Fruit fly (Drosophila melanogaster): ENCODE results near the gene CG14837.

The CG14837 gene

DNA sequence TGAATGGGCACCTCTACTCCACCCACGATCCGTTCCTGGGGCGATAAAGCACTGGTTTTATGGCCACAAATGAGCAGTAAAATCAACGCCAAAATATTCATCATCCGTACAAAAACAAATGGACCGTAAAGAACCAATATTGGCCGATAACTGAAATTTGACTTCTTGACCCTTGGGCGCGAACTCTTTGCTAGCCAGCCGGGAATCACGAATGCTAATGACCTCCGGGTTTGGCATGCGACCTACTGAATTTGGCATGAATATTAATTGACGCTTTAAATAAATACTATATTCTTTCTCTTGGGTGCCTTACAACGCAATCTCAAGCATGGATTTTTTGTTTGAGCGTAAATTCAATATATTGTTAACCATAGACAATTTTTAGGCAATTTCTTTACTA lies 20.1 kb downstream of the CG14837 start, which contains the start of gene CG16998:
Gene CG16998, minus strand, starts transcription at position 101 of the 400 bp plus-strand sequence.
- TF ChIP-seq CG8632 (GFP tag; optimal IDR thresholded peaks at IDR 0.05) (no peak), CG6792 (GFP tag; optimal IDR thresholded peaks at IDR 0.05) (no peak), CG6163 (GFP tag; IDR thresholded peaks at IDR 0.05) (no peak), Met (GFP tag; optimal IDR thresholded peaks at IDR 0.05) (no peak), pdm3 (GFP tag; optimal IDR thresholded peaks at IDR 0.05) (no peak)

DNA sequence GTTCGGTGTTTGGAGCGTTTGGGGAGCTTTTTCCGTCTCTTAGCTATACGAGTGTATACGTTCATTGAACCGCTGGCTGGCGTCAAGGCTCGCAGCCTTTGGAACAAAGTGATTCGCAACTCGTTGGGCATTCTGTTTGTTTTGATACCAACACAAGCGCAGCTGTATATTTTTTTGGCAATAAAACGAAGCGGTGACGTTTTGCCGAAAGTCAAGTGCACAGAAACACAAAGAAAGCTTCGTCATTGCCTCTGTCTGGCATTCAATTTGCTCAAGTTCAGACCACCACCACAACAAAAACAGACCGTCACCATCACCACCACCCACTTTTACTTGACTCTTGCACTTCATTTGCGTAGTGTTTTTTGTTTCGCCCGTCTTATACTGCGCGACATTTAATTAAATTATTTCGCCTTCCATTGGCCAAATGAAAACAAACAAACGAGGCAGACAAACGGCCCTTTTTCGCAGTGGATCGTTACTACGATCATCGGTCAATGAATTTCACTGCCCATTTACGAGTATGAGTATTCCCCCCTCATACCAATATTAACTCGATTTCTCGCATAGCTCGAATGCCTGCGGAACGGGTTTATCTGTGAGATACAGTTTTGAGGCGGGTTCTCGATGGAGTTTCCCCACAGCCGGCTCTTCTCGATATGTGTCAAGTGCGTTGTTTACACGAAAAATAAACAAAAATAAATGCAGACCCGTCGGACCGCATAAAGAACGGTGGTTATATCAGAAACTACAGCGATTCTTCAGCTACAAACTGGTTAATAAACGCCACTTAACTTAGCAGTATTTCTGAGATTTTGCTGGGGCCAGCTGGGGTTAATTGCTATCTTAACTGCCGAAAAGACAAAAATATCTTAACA lies 29.1 kb downstream of the CG14837 start:
- TF ChIP-seq Eip75B (GFP tag; optimal IDR thresholded peaks at IDR 0.05) (no peak), ss (GFP tag; optimal IDR thresholded peaks at IDR 0.05) (no peak), CG31627 (GFP tag; optimal IDR thresholded peaks at IDR 0.05) (no peak), Sox15 (GFP tag; optimal IDR thresholded peaks at IDR 0.05) (no peak), CG10669 (GFP tag; optimal IDR thresholded peaks at IDR 0.05) (no peak), acj6 (GFP tag; optimal IDR thresholded peaks at IDR 0.05) (no peak), Lpt (GFP tag; optimal IDR thresholded peaks at IDR 0.05) (no peak), fkh (GFP tag; optimal IDR thresholded peaks at IDR 0.05) (no peak), achi (GFP tag; optimal IDR thresholded peaks at IDR 0.05) (no peak), Hr39 (GFP tag; optimal IDR thresholded peaks at IDR 0.05) (no peak), svp (GFP tag) (peak; percentile 64), CG6808 (GFP tag; optimal IDR thresholded peaks at IDR 0.05) (no peak), Sox14 (GFP tag; optimal IDR thresholded peaks at IDR 0.05) (peak; percentile 58), CG1621 (tag; optimal IDR thresholded peaks at IDR 0.05) (no peak), CG6276 (GFP tag; optimal IDR thresholded peaks at IDR 0.05) (no peak), lz (GFP tag; optimal IDR thresholded peaks at IDR 0.05) (no peak), CG8119 (GFP tag; IDR thresholded peaks at IDR 0.05) (no peak), CG11762 (GFP tag; optimal IDR thresholded peaks at IDR 0.05; ENCODE audit: insufficient read depth) (no peak), CG6163 (GFP tag; IDR thresholded peaks at IDR 0.05) (no peak), CG6792 (GFP tag; optimal IDR thresholded peaks at IDR 0.05) (no peak), esn (GFP tag; optimal IDR thresholded peaks at IDR 0.05) (peak; percentile 8), Ets96B (tag; optimal IDR thresholded peaks at IDR 0.05) (no peak), Eip78C (GFP tag) (peak; percentile 79)

DNA sequence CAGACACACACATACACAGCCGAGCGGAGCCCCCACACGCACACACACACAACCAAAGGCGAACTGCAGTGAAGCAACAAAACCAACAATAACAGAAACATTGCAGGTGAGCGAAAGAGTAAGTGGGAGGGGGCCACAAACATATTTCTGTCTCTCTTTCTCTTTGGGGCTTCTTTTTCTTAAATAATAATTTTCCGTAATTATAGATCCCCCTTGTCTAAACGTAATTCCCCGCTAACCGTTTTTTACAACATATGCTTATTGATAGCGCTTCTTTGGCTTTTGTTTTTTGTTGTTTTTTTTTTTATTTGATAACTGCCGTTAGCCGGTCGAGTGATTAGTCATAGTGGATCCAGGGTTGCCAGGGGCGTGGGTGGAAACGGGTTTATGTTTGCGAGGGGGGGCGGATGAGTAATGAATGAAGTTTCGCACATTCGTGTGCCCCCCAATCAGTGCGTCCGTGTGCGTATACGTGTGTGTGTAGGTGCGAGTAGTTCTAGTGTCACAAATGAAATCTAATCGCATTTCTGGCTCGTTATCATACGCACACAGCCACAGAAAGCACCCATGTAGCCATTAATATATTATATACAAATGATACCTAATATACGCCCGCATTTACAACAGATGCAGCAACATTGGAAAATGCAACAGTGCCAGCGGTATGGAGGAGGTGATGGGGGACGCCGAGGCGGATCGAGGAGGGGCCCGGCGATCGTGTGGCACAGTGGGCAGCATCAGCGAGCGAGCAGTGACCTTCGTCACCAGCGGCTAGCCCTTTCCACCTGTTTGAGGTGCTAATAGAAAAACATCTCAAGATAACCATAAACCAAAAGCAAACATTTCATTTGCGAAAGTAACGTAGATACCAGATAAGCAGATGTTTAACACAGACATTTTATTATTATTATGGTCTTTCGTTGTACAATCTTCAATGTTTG lies 30.5 kb downstream of the CG14837 start:
- TF ChIP-seq eg (GFP tag; IDR thresholded peaks at IDR 0.05) (peak; percentile 60), CG8119 (GFP tag; IDR thresholded peaks at IDR 0.05) (0 out of 3 replicates have a peak, but pooled peaks have one; percentile 18), CG16779 (tag; optimal IDR thresholded peaks at IDR 0.05) (peak; percentile 20), CG7368 (GFP tag; optimal IDR thresholded peaks at IDR 0.05) (no peak), CG32006 (GFP tag; optimal IDR thresholded peaks at IDR 0.05) (peak; percentile 60), Eip78C (GFP tag) (peak; percentile 67), acj6 (GFP tag; optimal IDR thresholded peaks at IDR 0.05) (no peak), CG8319 (GFP tag; optimal IDR thresholded peaks at IDR 0.05) (no peak), Smox (GFP tag; optimal IDR thresholded peaks at IDR 0.05) (peak; percentile 45), pdm3 (GFP tag; optimal IDR thresholded peaks at IDR 0.05) (peak; percentile 21), Eip93F (GFP tag; optimal IDR thresholded peaks at IDR 0.05) (no peak), CG15336 (GFP tag; IDR thresholded peaks at IDR 0.05) (peak; percentile 43; the same call in 1 of the 2 replicates), dsx (GFP tag; optimal IDR thresholded peaks at IDR 0.05; ENCODE audit: poor library complexity, severe bottlenecking) (no peak), CG6276 (GFP tag; optimal IDR thresholded peaks at IDR 0.05) (peak; percentile 18), esn (GFP tag; optimal IDR thresholded peaks at IDR 0.05) (peak; percentile 55), Met (GFP tag; optimal IDR thresholded peaks at IDR 0.05) (peak; percentile 49), svp (GFP tag) (no peak), Gug (GFP tag; IDR thresholded peaks at IDR 0.05) (no peak), CG6792 (GFP tag; optimal IDR thresholded peaks at IDR 0.05) (peak; percentile 31), Eip75B (GFP tag; optimal IDR thresholded peaks at IDR 0.05) (peak; percentile 0), fkh (GFP tag; optimal IDR thresholded peaks at IDR 0.05) (no peak), net (GFP tag; optimal IDR thresholded peaks at IDR 0.05) (peak; percentile 18), achi (GFP tag; optimal IDR thresholded peaks at IDR 0.05) (peak; percentile 34), Sox14 (GFP tag; optimal IDR thresholded peaks at IDR 0.05) (peak; percentile 22), CG6808 (GFP tag; optimal IDR thresholded peaks at IDR 0.05) (no peak), Hr39 (GFP tag; optimal IDR thresholded peaks at IDR 0.05) (peak; percentile 54), CG11762 (GFP tag; optimal IDR thresholded peaks at IDR 0.05; ENCODE audit: insufficient read depth) (no peak), ss (GFP tag; optimal IDR thresholded peaks at IDR 0.05) (peak in 1 of 2 experiments; percentile 55), CG6163 (GFP tag; IDR thresholded peaks at IDR 0.05) (no peak; the same call in 2 of the 3 replicates), CG11902 (GFP tag; optimal IDR thresholded peaks at IDR 0.05) (no peak), salr (GFP tag; optimal IDR thresholded peaks at IDR 0.05) (no peak), Sox102F (GFP tag; optimal IDR thresholded peaks at IDR 0.05) (no peak), CG8632 (GFP tag; optimal IDR thresholded peaks at IDR 0.05) (peak; percentile 3)

Measured in whole organism, prepupa.